Worm (Caenorhabditis elegans) whole organism, L4/young adult: Measurements from ENCODE around the gene Y42H9AR.5.

Experiments
- W03F9.2 ChIP-seq: fragments of 150-350 bp; optimal IDR thresholded peaks from 2 replicates; lab custom pipeline; 2014; ENCODE audit warnings: missing biosample characterization, missing genetic modification characterization
- dao-5 ChIP-seq: sonication (generic microtip); optimal IDR thresholded peaks from 2 replicates; lab custom pipeline; 2016; ENCODE audit warnings: missing genotype, missing genetic modification characterization, moderate library complexity, missing compliant biosample characterization
- him-1 ChIP-seq: sonication (generic microtip); optimal IDR thresholded peaks from 2 replicates; lab custom pipeline; 2016; ENCODE audit warnings: missing genotype, missing genetic modification reagents, missing genetic modification characterization, missing compliant biosample characterization

Y42H9AR.5 gene

DNA sequence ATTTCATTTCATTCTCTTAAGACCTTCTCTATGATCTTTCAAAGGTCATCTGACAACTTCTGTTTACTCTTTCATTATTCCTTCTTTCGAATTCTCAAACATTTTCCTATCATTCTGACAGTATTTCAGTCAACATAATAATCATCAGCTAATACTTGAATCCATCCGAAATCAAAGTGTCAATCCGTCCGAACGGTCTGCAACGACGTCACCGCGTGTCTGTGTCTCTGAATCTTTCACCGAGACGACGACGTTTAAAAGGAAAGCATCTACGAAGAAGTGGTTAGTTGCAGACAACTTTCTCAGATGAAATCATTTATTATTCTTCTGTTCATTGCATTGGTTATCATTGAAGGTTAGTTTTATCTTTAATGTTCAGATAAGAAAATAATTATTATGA is at the start of gene Y42H9AR.5:
Gene Y42H9AR.5 (plus strand): TSS at position 301 of the 400 bp plus-strand sequence.
- TF ChIP-seq dao-5 (tag; lab: Kevin White, UChicago): no peak
- no peak for TF ChIP-seq W03F9.2 (tag; lab: Kevin White, UChicago)
- no peak for TF ChIP-seq him-1 (tag; lab: Kevin White, UChicago)

DNA sequence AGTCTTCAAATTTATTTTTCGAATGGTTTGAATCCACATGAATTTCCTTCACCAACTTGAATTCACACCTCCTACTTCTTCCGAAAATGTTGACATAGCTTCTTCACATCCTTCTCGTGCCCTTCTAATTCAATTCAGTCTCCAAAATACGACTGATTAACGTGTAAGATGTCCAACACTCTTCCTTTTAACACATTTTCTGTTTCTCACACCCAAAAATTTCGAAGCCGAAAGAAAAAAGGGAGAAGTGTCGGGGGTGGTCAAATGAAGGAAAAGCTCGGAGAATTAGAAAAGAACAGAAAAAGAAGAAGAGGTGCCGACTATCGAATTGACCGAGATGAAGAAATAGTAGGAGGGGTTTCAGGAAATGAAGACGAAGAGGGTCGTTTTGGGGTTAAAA is 49.6 kb upstream of the Y42H9AR.5 start:
- no peak for TF ChIP-seq W03F9.2 (tag; lab: Kevin White, UChicago)
- TF ChIP-seq him-1 (tag; lab: Kevin White, UChicago): no peak
- TF ChIP-seq dao-5 (tag; lab: Kevin White, UChicago): no peak

DNA sequence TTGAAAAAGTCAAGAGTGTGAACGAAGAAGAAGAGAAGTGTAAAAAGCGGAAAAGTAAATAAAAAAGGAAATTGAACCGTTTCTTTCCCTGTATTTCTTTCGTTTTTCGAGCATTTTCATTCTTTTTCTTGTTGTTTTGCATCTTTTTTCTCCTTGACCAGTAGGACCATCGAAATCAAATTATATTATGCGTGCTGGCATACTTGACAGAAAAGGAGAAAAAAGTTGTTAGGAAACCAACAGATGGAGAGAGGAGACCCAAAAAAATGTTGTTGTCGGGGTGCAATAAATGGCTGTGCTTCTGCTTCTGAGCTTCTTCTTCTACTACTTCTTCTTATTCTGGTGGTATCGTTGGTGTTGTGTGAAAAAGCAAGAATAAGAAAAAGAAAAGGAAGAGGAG is 48.4 kb upstream of the Y42H9AR.5 start:
- TF ChIP-seq him-1 (tag; lab: Kevin White, UChicago): no peak

DNA sequence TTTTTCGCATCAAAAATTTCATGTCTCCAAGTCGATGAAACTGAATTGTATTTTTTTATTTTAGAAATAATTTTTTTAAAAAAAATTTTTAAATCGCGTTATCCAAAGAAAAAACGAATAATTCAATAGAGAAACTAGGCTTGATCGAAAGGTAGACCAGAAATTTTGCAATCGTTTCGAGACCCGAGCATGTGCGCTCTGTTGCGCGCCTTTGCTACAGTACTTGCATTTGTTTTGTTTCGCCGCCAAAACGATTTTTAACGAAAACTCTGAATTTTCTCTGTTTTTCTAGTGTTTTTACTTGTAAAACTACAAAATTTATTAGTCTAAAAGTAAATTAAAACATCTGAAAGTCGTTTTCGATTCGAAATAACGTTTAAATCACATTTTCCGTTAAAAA is 41.1 kb upstream of the Y42H9AR.5 start:
- TF ChIP-seq him-1 (tag; lab: Kevin White, UChicago) (no peak), dao-5 (tag; lab: Kevin White, UChicago) (no peak), W03F9.2 (tag; lab: Kevin White, UChicago) (no peak)

DNA sequence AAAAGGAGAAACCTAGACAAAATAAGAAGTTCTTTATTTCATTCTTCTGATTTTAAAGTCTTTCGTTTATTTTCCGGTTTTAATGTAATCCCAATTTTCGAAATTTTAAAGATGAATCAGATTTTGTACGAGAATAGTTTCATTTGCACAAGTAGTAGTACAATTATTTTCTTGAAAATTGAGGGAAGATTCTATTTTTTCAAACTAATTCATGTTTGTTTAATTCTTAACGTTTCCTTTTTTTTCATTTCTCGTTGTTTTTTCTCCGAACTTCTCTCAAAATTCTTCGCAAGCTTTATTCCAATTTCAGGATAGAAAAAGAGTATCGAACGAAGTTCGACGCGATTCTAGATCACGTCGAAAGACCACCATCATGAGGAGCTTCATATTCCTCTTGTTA is 40.0 kb upstream of the Y42H9AR.5 start, which contains the start of gene sax-7:
Gene sax-7 (plus strand): TSS at position 301 of the 400 bp plus-strand sequence.
- TF ChIP-seq him-1 (tag; lab: Kevin White, UChicago): no peak
- no peak for TF ChIP-seq W03F9.2 (tag; lab: Kevin White, UChicago)
- TF ChIP-seq dao-5 (tag; lab: Kevin White, UChicago): no peak

DNA sequence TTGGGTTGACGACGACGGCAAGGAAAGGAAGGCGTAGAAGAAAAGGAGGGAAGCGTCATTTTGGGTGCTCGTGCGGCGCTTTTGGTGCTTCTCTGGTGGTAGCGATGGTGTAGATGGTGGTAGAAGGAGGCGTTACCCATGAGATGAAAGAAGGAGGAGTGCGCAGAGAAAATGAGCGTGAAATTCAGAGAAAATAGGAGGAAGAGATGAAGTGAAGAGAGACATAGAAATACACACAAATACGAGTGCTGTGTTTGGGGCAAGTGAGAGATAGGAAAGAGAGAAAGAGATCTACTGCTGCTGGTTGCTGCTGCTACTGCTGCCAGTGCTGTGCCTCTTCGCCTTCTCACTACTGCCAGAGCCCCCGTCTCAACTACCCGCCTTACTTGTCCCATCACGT is 35.7 kb upstream of the Y42H9AR.5 start:
- TF ChIP-seq W03F9.2 (tag; lab: Kevin White, UChicago) (no peak), him-1 (tag; lab: Kevin White, UChicago) (peak; percentile 69), dao-5 (tag; lab: Kevin White, UChicago) (no peak)

DNA sequence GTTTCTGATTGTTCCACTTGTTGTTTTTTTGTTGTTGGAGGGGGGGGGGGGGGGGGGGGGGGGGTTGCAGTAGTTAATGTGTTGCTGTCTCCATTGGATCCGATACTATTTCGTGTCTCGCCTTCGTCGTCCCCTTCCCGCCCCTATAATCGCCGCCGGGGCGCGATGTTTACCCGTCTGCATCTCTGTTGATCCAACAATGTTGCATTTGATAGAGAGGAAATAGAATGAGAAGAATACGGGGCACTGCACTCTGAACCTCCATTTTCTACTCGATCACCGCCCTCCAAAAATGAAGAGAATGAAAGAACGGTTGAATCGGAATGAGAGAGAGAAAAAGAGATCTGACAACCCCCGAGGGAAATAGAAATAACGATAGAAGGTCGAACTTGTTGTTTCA is 34.6 kb upstream of the Y42H9AR.5 start:
- TF ChIP-seq him-1 (tag; lab: Kevin White, UChicago) (no peak), dao-5 (tag; lab: Kevin White, UChicago) (no peak)

DNA sequence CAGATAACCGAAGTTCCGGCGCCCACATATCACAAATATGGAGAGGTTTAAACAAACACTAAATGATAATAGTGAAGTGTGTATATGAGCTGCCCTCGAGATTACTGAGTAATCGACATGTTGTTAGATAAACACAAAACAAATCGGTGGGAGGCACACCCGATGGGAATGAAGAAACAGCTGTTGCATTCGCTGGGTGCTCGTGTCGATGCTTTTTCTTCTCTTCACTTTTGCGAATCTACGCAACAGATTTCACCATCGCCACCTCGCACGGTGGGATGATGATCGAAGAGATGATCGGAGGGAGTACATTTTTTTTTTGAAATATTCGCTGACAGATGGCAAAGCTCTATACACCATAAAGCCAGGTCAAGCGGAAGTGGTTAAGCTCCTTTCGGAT is 34.1 kb upstream of the Y42H9AR.5 start:
- TF ChIP-seq W03F9.2 (tag; lab: Kevin White, UChicago): no peak
- no peak for TF ChIP-seq dao-5 (tag; lab: Kevin White, UChicago)

DNA sequence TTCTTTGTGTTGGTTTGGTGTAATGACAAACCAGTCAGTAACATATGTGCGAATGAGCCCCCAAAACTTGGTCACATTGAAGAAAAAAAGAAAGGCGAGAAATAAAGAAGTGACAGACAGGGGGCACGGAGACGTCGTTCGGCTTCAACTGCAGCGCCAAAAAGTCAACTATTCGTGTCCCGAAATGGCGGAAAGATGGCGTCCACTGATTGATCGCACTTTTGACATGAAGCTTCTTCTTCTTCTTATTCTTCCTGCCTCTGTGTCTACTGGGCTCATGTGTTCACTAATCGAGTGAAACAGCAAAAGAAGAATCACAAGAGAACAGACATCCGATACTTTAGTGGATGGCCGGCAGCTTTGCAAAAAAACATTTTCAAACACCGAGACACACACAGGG is 33.2 kb upstream of the Y42H9AR.5 start:
- TF ChIP-seq W03F9.2 (tag; lab: Kevin White, UChicago) (no peak), him-1 (tag; lab: Kevin White, UChicago) (no peak), dao-5 (tag; lab: Kevin White, UChicago) (no peak)

DNA sequence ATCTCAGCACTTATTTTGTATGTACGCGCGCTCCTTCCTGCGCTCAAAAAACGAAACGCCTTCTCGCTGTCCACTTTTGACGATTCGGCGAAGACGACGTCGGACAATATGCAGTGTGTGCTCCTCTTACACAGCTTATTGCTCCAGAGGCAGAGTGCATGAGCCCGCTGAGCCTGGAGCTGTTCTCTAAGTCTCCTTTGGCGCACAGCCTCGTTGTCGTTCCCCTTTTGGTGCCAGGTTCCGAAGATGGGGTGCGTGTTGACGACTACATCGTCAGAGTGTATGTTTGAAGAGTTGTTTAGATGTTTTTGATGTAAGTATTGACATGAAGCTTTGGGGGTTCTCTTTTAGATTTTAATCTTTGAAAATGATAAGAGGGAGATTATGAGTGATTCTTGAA is 32.0 kb upstream of the Y42H9AR.5 start:
- TF ChIP-seq him-1 (tag; lab: Kevin White, UChicago) (no peak), W03F9.2 (tag; lab: Kevin White, UChicago) (no peak), dao-5 (tag; lab: Kevin White, UChicago) (no peak)

DNA sequence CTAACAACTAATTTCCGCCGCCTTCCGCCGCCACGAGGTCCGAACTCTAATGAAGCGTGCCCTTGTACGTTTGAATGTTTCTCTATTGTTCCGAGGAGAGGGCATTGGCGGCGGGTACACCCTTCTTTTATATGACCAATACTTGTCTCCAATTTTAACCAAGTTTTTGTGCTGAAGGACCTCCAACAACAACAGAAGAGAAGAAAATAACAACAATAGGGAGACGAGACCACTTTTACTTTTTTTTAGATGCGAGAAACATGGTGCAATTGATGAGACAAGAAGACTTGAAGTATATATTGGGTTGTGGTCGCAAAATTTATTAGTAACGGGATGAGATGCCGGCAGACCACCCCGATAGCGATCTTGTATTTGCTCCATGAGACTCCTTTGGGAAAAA is 31.4 kb upstream of the Y42H9AR.5 start:
- TF ChIP-seq him-1 (tag; lab: Kevin White, UChicago): no peak
- no peak for TF ChIP-seq W03F9.2 (tag; lab: Kevin White, UChicago)
- no peak for TF ChIP-seq dao-5 (tag; lab: Kevin White, UChicago)

DNA sequence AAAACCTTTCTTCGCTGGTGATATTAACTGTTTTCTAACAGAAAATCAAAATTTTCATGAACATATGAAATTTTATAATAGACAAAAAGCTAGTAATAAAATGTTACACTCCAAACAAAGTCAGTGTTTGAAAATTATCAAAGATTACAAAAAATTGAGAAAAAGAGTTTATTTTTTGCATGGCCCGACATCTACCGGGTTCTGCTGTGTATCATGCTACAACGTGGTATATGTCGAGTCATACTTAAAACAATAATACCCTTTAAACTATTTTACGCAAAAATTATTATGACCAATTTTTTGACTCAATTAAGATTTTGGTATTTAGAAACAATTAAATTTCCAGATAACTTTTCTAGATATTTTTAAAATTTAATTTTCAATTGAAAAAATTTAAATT is 26.8 kb upstream of the Y42H9AR.5 start:
- TF ChIP-seq W03F9.2 (tag; lab: Kevin White, UChicago) (no peak), dao-5 (tag; lab: Kevin White, UChicago) (no peak), him-1 (tag; lab: Kevin White, UChicago) (no peak)

DNA sequence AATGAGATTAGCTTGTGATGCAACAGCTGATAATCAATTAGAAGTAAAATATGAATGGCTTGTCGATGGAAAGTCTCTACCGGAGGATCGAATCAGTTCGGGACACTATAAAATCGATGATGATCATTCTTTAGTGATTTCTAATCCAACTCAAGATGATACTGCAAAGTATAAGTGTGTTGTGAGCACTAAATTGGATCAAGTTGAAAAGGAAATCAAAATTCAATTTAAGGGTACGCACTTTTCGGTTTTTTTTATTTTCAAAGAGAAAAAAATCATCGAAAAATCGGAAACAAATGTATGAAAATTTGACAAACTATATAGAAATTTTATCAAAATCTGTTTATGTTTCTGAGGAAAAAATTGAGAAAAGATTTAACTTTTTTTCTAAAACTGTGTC is 25.8 kb upstream of the Y42H9AR.5 start:
- TF ChIP-seq W03F9.2 (tag; lab: Kevin White, UChicago) (no peak), him-1 (tag; lab: Kevin White, UChicago) (no peak), dao-5 (tag; lab: Kevin White, UChicago) (no peak)

DNA sequence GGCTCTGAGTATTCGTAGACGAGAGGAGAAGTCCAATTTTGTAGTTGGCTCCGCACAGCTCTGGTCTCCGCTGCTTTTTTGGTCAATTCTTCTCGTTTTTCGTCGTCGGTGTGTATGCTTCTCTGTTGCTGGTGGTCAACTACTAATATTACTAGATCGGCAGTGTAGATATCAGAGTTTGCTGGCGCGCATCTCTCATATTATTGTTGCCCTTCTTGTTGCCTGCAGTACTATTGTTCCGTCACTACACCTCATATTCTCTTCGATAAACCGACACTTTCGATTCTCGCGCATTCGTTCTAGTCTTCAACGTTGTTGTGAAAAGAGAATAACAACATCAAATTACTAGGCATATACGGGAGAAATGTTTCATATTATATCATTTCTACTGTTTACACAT is 22.2 kb upstream of the Y42H9AR.5 start:
- TF ChIP-seq dao-5 (tag; lab: Kevin White, UChicago) (no peak), W03F9.2 (tag; lab: Kevin White, UChicago) (no peak), him-1 (tag; lab: Kevin White, UChicago) (no peak)

DNA sequence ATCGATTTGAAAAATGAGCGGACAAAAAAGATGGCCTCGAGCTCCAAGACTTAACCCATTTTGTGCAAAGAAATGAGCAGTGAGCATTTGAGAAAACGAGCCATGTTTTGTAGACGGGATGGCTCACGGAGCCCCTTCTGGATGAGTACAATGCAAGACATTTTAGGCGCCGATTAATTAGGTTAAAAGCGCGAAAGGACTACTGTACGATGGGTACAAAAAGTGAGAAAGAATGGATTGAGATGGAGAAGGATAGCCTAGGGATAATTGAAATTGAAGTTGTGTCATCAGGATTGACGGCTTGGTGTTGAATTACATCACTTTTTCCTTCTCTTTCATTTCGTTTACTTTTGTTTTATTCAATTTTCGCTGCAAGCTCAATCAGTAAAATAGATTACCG is 21.5 kb upstream of the Y42H9AR.5 start:
- TF ChIP-seq him-1 (tag; lab: Kevin White, UChicago) (no peak), dao-5 (tag; lab: Kevin White, UChicago) (no peak), W03F9.2 (tag; lab: Kevin White, UChicago) (no peak)
